Worm (Caenorhabditis elegans) whole organism, L2 larva: ENCODE measurements around the gene ZK1037.6.

ENCODE experiments used
- C34F6.9 ChIP-seq: fragments of 150-350 bp; optimal IDR thresholded peaks from 2 replicates; lab custom pipeline; 2014; ENCODE audit warnings: missing biosample characterization, missing genetic modification characterization
- F13H6.1 ChIP-seq: sonication (generic microtip); optimal IDR thresholded peaks from 2 replicates; lab custom pipeline; 2016; ENCODE audit warnings: missing genetic modification characterization, missing compliant biosample characterization
- R02D3.7 ChIP-seq: fragments of 150-350 bp; optimal IDR thresholded peaks from 2 replicates; lab custom pipeline; 2014; ENCODE audit warnings: missing biosample characterization, missing genetic modification characterization
- ZK546.5 ChIP-seq: sonication (generic microtip); optimal IDR thresholded peaks from 2 replicates; lab custom pipeline; 2017; ENCODE audit warnings: missing biosample characterization, missing genetic modification characterization
- alr-1 ChIP-seq: fragments of 150-350 bp; optimal IDR thresholded peaks from 2 replicates; lab custom pipeline; 2014; ENCODE audit warnings: missing biosample characterization, missing genetic modification characterization
- aly-2 ChIP-seq: fragments of 150-350 bp; optimal IDR thresholded peaks from 2 replicates; lab custom pipeline; 2014; ENCODE audit warnings: missing biosample characterization, missing genetic modification characterization
- ama-1 ChIP-seq: fragments of 150-350 bp; optimal IDR thresholded peaks from 2 replicates; lab custom pipeline; 2018; ENCODE audit warnings: inconsistent platforms
- blmp-1 ChIP-seq: sonication (generic microtip); optimal IDR thresholded peaks from 2 replicates; lab custom pipeline; 2017; ENCODE audit warnings: missing genetic modification characterization, mild to moderate bottlenecking, missing compliant biosample characterization, antibody characterized with exemption, moderate library complexity; ENCODE audit not compliant: insufficient read depth
- ceh-16 ChIP-seq: fragments of 150-350 bp; optimal IDR thresholded peaks from 2 replicates; lab custom pipeline; 2014; ENCODE audit warnings: missing biosample characterization, missing genetic modification characterization
- ceh-82 ChIP-seq: fragments of 150-350 bp; optimal IDR thresholded peaks from 2 replicates; lab custom pipeline; 2014; ENCODE audit warnings: missing biosample characterization, missing genetic modification characterization
- crh-2 ChIP-seq: sonication (generic microtip); optimal IDR thresholded peaks from 2 replicates; lab custom pipeline; 2017; ENCODE audit warnings: missing biosample characterization, missing genetic modification characterization
- dmd-4 ChIP-seq: sonication (generic microtip); optimal IDR thresholded peaks from 2 replicates; lab custom pipeline; 2017; ENCODE audit warnings: missing biosample characterization, missing genetic modification characterization
- egl-27 ChIP-seq: sonication (generic microtip); optimal IDR thresholded peaks from 3 replicates; lab custom pipeline; 2017; ENCODE audit warnings: missing biosample characterization, missing genetic modification reagents, missing genetic modification characterization
- elt-1 ChIP-seq: fragments of 150-350 bp; optimal IDR thresholded peaks from 2 replicates; lab custom pipeline; 2014; ENCODE audit warnings: missing biosample characterization, missing genetic modification characterization
- elt-3 ChIP-seq: sonication (generic microtip); optimal IDR thresholded peaks from 2 replicates; lab custom pipeline; 2017; ENCODE audit warnings: missing biosample characterization, missing genetic modification characterization
- fos-1 ChIP-seq: fragments of 150-350 bp; optimal IDR thresholded peaks from 2 replicates; lab custom pipeline; 2014; ENCODE audit warnings: missing biosample characterization, missing genetic modification characterization
- gmeb-1 ChIP-seq: fragments of 150-350 bp; optimal IDR thresholded peaks from 2 replicates; lab custom pipeline; 2014; ENCODE audit warnings: missing biosample characterization, missing genetic modification characterization
- lin-11 ChIP-seq: fragments of 150-350 bp; sonication (generic microtip); optimal IDR thresholded peaks from 2 replicates; lab custom pipeline; 2014; ENCODE audit warnings: missing biosample characterization, missing genetic modification characterization, inconsistent platforms, mixed read lengths
- lin-13 ChIP-seq: fragments of 150-350 bp; optimal IDR thresholded peaks from 2 replicates; lab custom pipeline; 2014; ENCODE audit warnings: missing biosample characterization, missing genetic modification reagents, missing genetic modification characterization
- lin-39 ChIP-seq: fragments of 150-350 bp; optimal IDR thresholded peaks from 2 replicates; lab custom pipeline; 2014; ENCODE audit warnings: missing biosample characterization, missing genetic modification reagents, missing genetic modification characterization
- lsy-2 ChIP-seq, 2 experiments: fragments of 150-350 bp in 1 of 2; sonication (generic microtip) in 1 of 2; optimal IDR thresholded peaks; 2 replicates each; lab custom pipeline; 2014 to 2017; ENCODE audit warnings: missing biosample characterization in 2 of 2, missing genetic modification characterization in 2 of 2
- mab-5 ChIP-seq: fragments of 150-350 bp; optimal IDR thresholded peaks from 2 replicates; lab custom pipeline; 2014; ENCODE audit warnings: missing biosample characterization, missing genetic modification characterization
- mbf-1 ChIP-seq: sonication (generic microtip); optimal IDR thresholded peaks from 2 replicates; lab custom pipeline; 2017; ENCODE audit warnings: missing biosample characterization, missing genetic modification characterization
- mdl-1 ChIP-seq, 2 experiments: fragments of 150-350 bp in 1 of 2; sonication (generic microtip) in 1 of 2; optimal IDR thresholded peaks; 2 replicates each; lab custom pipeline; 2017; ENCODE audit warnings: missing biosample characterization in 2 of 2, missing genetic modification characterization in 2 of 2
- nhr-10 ChIP-seq: sonication (generic microtip); optimal IDR thresholded peaks from 2 replicates; lab custom pipeline; 2017; ENCODE audit warnings: missing biosample characterization, missing genetic modification characterization
- nhr-21 ChIP-seq: fragments of 150-350 bp; optimal IDR thresholded peaks from 2 replicates; lab custom pipeline; 2014; ENCODE audit warnings: missing biosample characterization, missing genetic modification characterization
- nhr-23 ChIP-seq: fragments of 150-350 bp; optimal IDR thresholded peaks from 2 replicates; lab custom pipeline; 2014; ENCODE audit warnings: missing biosample characterization, missing genetic modification reagents, missing genetic modification characterization
- nhr-6 ChIP-seq: fragments of 150-350 bp; optimal IDR thresholded peaks from 2 replicates; lab custom pipeline; 2014; ENCODE audit warnings: missing biosample characterization, missing genetic modification characterization
- nhr-77 ChIP-seq: fragments of 150-350 bp; optimal IDR thresholded peaks from 2 replicates; lab custom pipeline; 2014; ENCODE audit warnings: missing biosample characterization, missing genetic modification characterization
- sem-4 ChIP-seq: fragments of 150-350 bp; optimal IDR thresholded peaks from 2 replicates; lab custom pipeline; 2014; ENCODE audit warnings: missing biosample characterization, missing genetic modification reagents, missing genetic modification characterization
- skn-1 ChIP-seq: sonication (generic microtip); optimal IDR thresholded peaks from 2 replicates; lab custom pipeline; 2017; ENCODE audit warnings: missing biosample characterization, missing genetic modification characterization
- sma-3 ChIP-seq: sonication (generic microtip); optimal IDR thresholded peaks from 2 replicates; lab custom pipeline; 2016; ENCODE audit warnings: missing genetic modification reagents, missing genetic modification characterization, missing compliant biosample characterization
- sma-9 ChIP-seq, 2 experiments: fragments of 150-350 bp in 1 of 2; sonication (generic microtip) in 1 of 2; optimal IDR thresholded peaks; 2 replicates each; lab custom pipeline; 2014 to 2016; ENCODE audit warnings: missing genetic modification characterization in 2 of 2, mild to moderate bottlenecking in 1 of 2, missing biosample characterization in 1 of 2, missing compliant biosample characterization in 1 of 2, missing genetic modification reagents in 1 of 2, moderate library complexity in 1 of 2
- snpc-4 ChIP-seq: fragments of 150-350 bp; optimal IDR thresholded peaks from 2 replicates; lab custom pipeline; 2014; ENCODE audit warnings: missing biosample characterization, missing genetic modification characterization
- unc-55 ChIP-seq: fragments of 150-350 bp; sonication (generic microtip); optimal IDR thresholded peaks from 3 replicates; lab custom pipeline; 2014; ENCODE audit warnings: missing biosample characterization, missing genetic modification reagents, missing genetic modification characterization
- unc-62 ChIP-seq: fragments of 150-350 bp; optimal IDR thresholded peaks from 2 replicates; lab custom pipeline; 2014; ENCODE audit warnings: missing biosample characterization, missing genetic modification reagents, missing genetic modification characterization
- zag-1 ChIP-seq: fragments of 150-350 bp; optimal IDR thresholded peaks from 2 replicates; lab custom pipeline; 2014; ENCODE audit warnings: missing biosample characterization, missing genetic modification characterization
- ztf-1 ChIP-seq: fragments of 200-800 bp; sonication (Bioruptor generic); conservative IDR thresholded peaks from 2 replicates; pipeline ENCODE4 v1.3.6; 2022; ENCODE audit warnings: missing genetic modification characterization, missing compliant biosample characterization
- ztf-11 ChIP-seq: sonication (generic microtip); optimal IDR thresholded peaks from 2 replicates; lab custom pipeline; 2017; ENCODE audit warnings: missing biosample characterization, missing genetic modification characterization

ZK1037.6 gene

DNA sequence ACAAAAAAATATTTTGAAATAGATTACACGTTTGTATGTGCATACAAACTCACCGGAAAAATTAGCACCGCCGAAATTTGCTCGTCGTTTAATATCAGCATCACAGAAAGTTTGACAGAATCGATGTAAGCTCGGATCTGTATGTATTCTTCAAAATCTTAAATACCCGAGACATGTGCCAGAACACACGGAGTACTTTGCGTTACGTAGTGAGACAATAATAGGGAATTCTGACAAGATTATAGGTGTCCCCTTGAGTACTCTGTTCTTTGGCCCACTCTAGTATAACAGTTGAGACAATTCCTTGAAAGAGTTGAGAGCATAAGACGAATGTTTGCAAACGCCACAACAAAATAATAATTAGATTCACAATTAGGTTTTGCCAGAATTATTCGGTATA lies 24.0 kb downstream of the ZK1037.6 start, which contains the start of gene srx-48:
Gene srx-48 (minus strand): TSS at position 101 of the 400 bp plus-strand sequence.
- TF ChIP-seq zag-1 (tag; lab: Kevin White, UChicago): no peak
- no peak for TF ChIP-seq ceh-16 (tag; lab: Kevin White, UChicago)
- TF ChIP-seq skn-1: no peak
- TF ChIP-seq nhr-21 (tag; lab: Kevin White, UChicago): no peak
- TF ChIP-seq blmp-1 (tag; lab: Kevin White, UChicago): no peak
- TF ChIP-seq nhr-10 (tag; lab: Kevin White, UChicago): no peak
- no peak for TF ChIP-seq F13H6.1 (tag; lab: Kevin White, UChicago)
- no peak for TF ChIP-seq mab-5
- no peak for TF ChIP-seq unc-55 (GFP tag; lab: Kevin White, UChicago)
- no peak for TF ChIP-seq mbf-1 (tag; lab: Kevin White, UChicago)
- no peak for TF ChIP-seq aly-2 (tag; lab: Kevin White, UChicago)
- no peak for TF ChIP-seq lin-11 (tag; lab: Kevin White, UChicago)
- TF ChIP-seq elt-1: no peak
- no peak for TF ChIP-seq sem-4 (tag; lab: Kevin White, UChicago)

DNA sequence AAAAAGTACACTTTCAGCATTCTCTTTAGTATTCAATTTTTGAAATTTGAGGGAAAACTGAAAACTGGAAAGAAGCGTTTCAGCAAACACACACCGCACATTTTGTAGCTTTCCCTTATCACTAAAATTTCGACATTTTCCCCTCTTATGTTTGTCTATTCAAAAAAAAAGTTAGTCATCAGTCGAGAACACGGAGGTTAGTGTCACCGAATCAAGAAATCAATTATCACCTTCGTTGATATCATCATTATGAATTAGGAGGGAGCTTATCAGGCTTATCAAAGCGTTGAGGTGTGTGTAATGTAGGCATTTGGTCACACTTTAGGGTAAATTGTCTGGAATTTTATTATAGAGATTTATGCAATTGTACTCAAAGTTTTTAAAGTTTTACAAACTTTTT lies 29.0 kb downstream of the ZK1037.6 start, which contains the start of gene cpr-3:
Gene cpr-3 (minus strand): TSS at position 104 of the 400 bp plus-strand sequence.
- TF ChIP-seq alr-1 (no peak), ZK546.5 (tag; lab: Kevin White, UChicago) (no peak), skn-1 (peak; percentile 75), fos-1 (tag; lab: Kevin White, UChicago) (peak; percentile 100), sma-3 (GFP tag; lab: Kevin White, UChicago) (peak; percentile 8), nhr-10 (tag; lab: Kevin White, UChicago) (no peak), gmeb-1 (tag; lab: Kevin White, UChicago) (peak; percentile 64), egl-27 (no peak), crh-2 (peak; percentile 64)
- TF ChIP-seq, all 48 proteins: peak for 5

DNA sequence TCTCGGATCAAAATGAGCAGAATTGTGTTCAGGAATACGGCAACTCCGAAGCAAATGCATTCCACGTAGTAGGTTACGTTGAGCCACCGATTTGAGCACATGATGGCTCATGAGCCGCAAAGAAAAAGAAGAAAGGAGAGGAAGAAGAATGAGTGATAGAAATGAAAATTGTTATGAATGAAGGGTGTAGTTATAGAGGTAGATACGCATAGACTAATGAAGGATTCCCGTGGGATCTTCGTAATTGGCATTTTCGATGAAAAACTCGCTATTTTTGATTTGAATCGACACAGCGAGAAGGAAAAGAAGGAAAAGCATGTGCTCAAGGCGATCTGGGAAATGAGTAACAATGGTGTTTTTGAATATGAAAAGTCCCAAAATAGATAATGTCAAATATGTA lies 33.7 kb downstream of the ZK1037.6 start, which contains the start of gene str-96:
Gene str-96 (minus strand): TSS at position 101 of the 400 bp plus-strand sequence.
- TF ChIP-seq sma-9 (GFP tag; optimal IDR thresholded peaks at IDR 0.05; lab: Kevin White, UChicago) (no peak), sma-9 (tag; optimal IDR thresholded peaks at IDR 0.05; lab: Kevin White, UChicago) (no peak), lin-39 (no peak), R02D3.7 (tag; lab: Kevin White, UChicago) (no peak), F13H6.1 (tag; lab: Kevin White, UChicago) (no peak), skn-1 (no peak), alr-1 (no peak), snpc-4 (tag; lab: Kevin White, UChicago) (no peak), nhr-23 (tag; lab: Kevin White, UChicago) (no peak), unc-55 (GFP tag; lab: Kevin White, UChicago) (no peak), elt-1 (no peak), gmeb-1 (tag; lab: Kevin White, UChicago) (no peak), ceh-82 (tag; lab: Kevin White, UChicago) (no peak), nhr-6 (tag; lab: Kevin White, UChicago) (no peak), dmd-4 (tag; lab: Kevin White, UChicago) (no peak), unc-62 (GFP tag; lab: Kevin White, UChicago) (no peak), C34F6.9 (tag; lab: Kevin White, UChicago) (no peak), nhr-77 (tag; lab: Kevin White, UChicago) (no peak), elt-3 (no peak)

DNA sequence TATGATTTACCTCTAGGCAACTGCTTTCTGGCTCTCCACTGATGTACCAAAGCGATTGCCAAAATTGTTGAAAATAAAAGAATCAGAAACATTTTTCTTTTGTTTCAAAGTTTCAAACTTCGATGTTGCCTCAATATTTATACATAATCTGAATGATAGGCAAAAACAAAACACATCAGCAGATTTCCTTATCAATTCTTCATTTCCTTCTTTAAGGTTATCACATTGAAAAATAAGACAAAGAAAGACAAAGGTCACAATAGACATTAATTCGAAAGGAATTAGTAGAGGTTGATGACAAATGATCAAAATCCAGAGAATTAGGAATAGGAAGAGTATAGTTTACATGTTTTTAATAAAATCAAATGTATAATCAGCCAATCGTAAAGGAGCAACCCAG lies 36.6 kb downstream of the ZK1037.6 start, which contains the start of gene cyp-34A2:
Gene cyp-34A2 (minus strand): TSS at position 101 of the 400 bp plus-strand sequence.
- TF ChIP-seq lsy-2 (tag; optimal IDR thresholded peaks at IDR 0.05; lab: Kevin White, UChicago): no peak
- TF ChIP-seq mab-5: no peak
- TF ChIP-seq lin-39: no peak
- no peak for TF ChIP-seq nhr-6 (tag; lab: Kevin White, UChicago)
- TF ChIP-seq R02D3.7 (tag; lab: Kevin White, UChicago): no peak
- no peak for TF ChIP-seq nhr-10 (tag; lab: Kevin White, UChicago)
- TF ChIP-seq C34F6.9 (tag; lab: Kevin White, UChicago): no peak
- TF ChIP-seq ama-1: no peak
- TF ChIP-seq ztf-11: no peak
- TF ChIP-seq elt-1: no peak
- TF ChIP-seq crh-2: no peak
- no peak for TF ChIP-seq nhr-23 (tag; lab: Kevin White, UChicago)
- TF ChIP-seq mdl-1 (tag; optimal IDR thresholded peaks at IDR 0.05; lab: Kevin White, UChicago): no peak
- TF ChIP-seq unc-55 (GFP tag; lab: Kevin White, UChicago): no peak
- no peak for TF ChIP-seq dmd-4 (tag; lab: Kevin White, UChicago)
- no peak for TF ChIP-seq egl-27
- TF ChIP-seq nhr-77 (tag; lab: Kevin White, UChicago): no peak
- no peak for TF ChIP-seq lin-13 (GFP tag; lab: Kevin White, UChicago)
- no peak for TF ChIP-seq ztf-1
